Fruit fly (Drosophila melanogaster) whole organism, embryonic: ENCODE data around the gene Obp93a.
A peak's percentile ranks its signal among the peaks of the same experiment; 100 is the strongest.

Experiments used
- Adf1 ChIP-seq: fragments of 200-800 bp; sonication (Bioruptor generic); IDR thresholded peaks from 2 replicates; pipeline ENCODE4 v1.3.6; 2022; ENCODE audit warnings: missing biosample characterization, missing genetic modification characterization
- Antp ChIP-seq: fragments of 200-800 bp; sonication (Bioruptor generic); optimal IDR thresholded peaks from 3 replicates; lab custom pipeline; 2016; ENCODE audit warnings: missing biosample characterization, missing genetic modification characterization
- CG1024 ChIP-seq: fragments of 200-800 bp; sonication (Bioruptor generic); IDR thresholded peaks from 2 replicates; pipeline ENCODE4 v1.3.6; 2022; ENCODE audit warnings: missing biosample characterization, missing genetic modification characterization
- CG10274 ChIP-seq: fragments of 200-800 bp; sonication (Bioruptor generic); optimal IDR thresholded peaks from 3 replicates; lab custom pipeline; 2017; ENCODE audit warnings: missing biosample characterization, mild to moderate bottlenecking, missing genetic modification characterization
- CG11398 ChIP-seq: fragments of 200-800 bp; sonication (Bioruptor generic); optimal IDR thresholded peaks from 2 replicates; lab custom pipeline; 2016; ENCODE audit warnings: missing biosample characterization, missing genetic modification characterization
- CG12942 ChIP-seq: fragments of 200-800 bp; sonication (Bioruptor generic); optimal IDR thresholded peaks from 3 replicates; lab custom pipeline; 2016; ENCODE audit warnings: missing biosample characterization, missing genetic modification characterization
- CG13424 ChIP-seq: fragments of 200-800 bp; sonication (Bioruptor generic); optimal IDR thresholded peaks from 2 replicates; lab custom pipeline; 2019; ENCODE audit warnings: missing biosample characterization, mild to moderate bottlenecking, missing genetic modification characterization, moderate library complexity
- CG13624 ChIP-seq: fragments of 200-800 bp; sonication (Bioruptor generic); optimal IDR thresholded peaks from 2 replicates; lab custom pipeline; 2016; ENCODE audit warnings: missing biosample characterization, missing genetic modification characterization
- CG15269 ChIP-seq: fragments of 200-800 bp; sonication (Bioruptor generic); optimal IDR thresholded peaks from 2 replicates; lab custom pipeline; 2018; ENCODE audit warnings: missing biosample characterization, mild to moderate bottlenecking, missing genetic modification characterization, moderate library complexity
- CG15696 ChIP-seq: fragments of 200-800 bp; sonication (Bioruptor generic); optimal IDR thresholded peaks from 2 replicates; lab custom pipeline; 2019; ENCODE audit warnings: missing biosample characterization, mild to moderate bottlenecking, missing genetic modification characterization, moderate library complexity
- CG16815 ChIP-seq: fragments of 200-800 bp; sonication (Bioruptor generic); optimal IDR thresholded peaks from 3 replicates; lab custom pipeline; 2017; ENCODE audit warnings: missing biosample characterization, mild to moderate bottlenecking, missing genetic modification characterization
- CG17359 ChIP-seq: fragments of 200-800 bp; sonication (Bioruptor generic); optimal IDR thresholded peaks from 3 replicates; lab custom pipeline; 2018; ENCODE audit warnings: missing biosample characterization, mild to moderate bottlenecking, missing genetic modification characterization, moderate library complexity
- CG17385 ChIP-seq: fragments of 200-800 bp; sonication (Bioruptor generic); optimal IDR thresholded peaks from 3 replicates; lab custom pipeline; 2018; ENCODE audit warnings: missing biosample characterization, mild to moderate bottlenecking, missing genetic modification characterization
- CG17568 ChIP-seq: fragments of 200-800 bp; sonication (Bioruptor generic); optimal IDR thresholded peaks from 2 replicates; lab custom pipeline; 2018; ENCODE audit warnings: missing biosample characterization, mild to moderate bottlenecking, missing genetic modification characterization, moderate library complexity
- CG18011 ChIP-seq: fragments of 200-800 bp; sonication (Bioruptor generic); optimal IDR thresholded peaks from 2 replicates; lab custom pipeline; 2017; ENCODE audit warnings: missing biosample characterization, missing genetic modification characterization, mild to moderate bottlenecking, moderate library complexity, missing genotype
- CG18599 ChIP-seq: fragments of 200-800 bp; sonication (Bioruptor generic); optimal IDR thresholded peaks from 3 replicates; lab custom pipeline; 2017; ENCODE audit warnings: missing biosample characterization, missing genetic modification characterization, mild to moderate bottlenecking, moderate library complexity, missing genetic modification reagents
- CG2120 ChIP-seq: fragments of 200-800 bp; sonication (Bioruptor generic); optimal IDR thresholded peaks from 3 replicates; lab custom pipeline; 2016; ENCODE audit warnings: missing biosample characterization, missing genetic modification characterization
- CG31224 ChIP-seq: fragments of 200-800 bp; sonication (Bioruptor generic); IDR thresholded peaks from 2 replicates; pipeline ENCODE4 v1.3.6; 2022; ENCODE audit warnings: missing biosample characterization, missing genetic modification characterization
- CG4730 ChIP-seq: fragments of 200-800 bp; sonication (Bioruptor generic); IDR thresholded peaks from 2 replicates; pipeline ENCODE4 v1.3.6; 2022; ENCODE audit warnings: missing biosample characterization, missing genetic modification characterization
- CG8944 ChIP-seq: fragments of 200-800 bp; sonication (Bioruptor generic); optimal IDR thresholded peaks from 3 replicates; lab custom pipeline; 2016; ENCODE audit warnings: missing biosample characterization, missing genetic modification characterization
- CG9437 ChIP-seq: fragments of 200-800 bp; sonication (Bioruptor generic); optimal IDR thresholded peaks from 2 replicates; lab custom pipeline; 2018; ENCODE audit warnings: missing biosample characterization, mild to moderate bottlenecking, missing genetic modification characterization
- D19A ChIP-seq: fragments of 200-800 bp; optimal IDR thresholded peaks from 3 replicates; lab custom pipeline; 2019; ENCODE audit warnings: missing biosample characterization, mild to moderate bottlenecking, missing genetic modification characterization, moderate library complexity
- Dbx ChIP-seq: fragments of 200-800 bp; sonication (Bioruptor generic); IDR thresholded peaks from 3 replicates; pipeline ENCODE4 v1.3.6; 2022; ENCODE audit warnings: missing biosample characterization, missing genetic modification characterization
- Deaf1 ChIP-seq: fragments of 200-800 bp; optimal IDR thresholded peaks from 3 replicates; lab custom pipeline; 2019; ENCODE audit warnings: missing biosample characterization, mild to moderate bottlenecking, missing genetic modification characterization, moderate library complexity
- Dek ChIP-seq: fragments of 200-800 bp; sonication (Bioruptor generic); optimal IDR thresholded peaks from 3 replicates; lab custom pipeline; 2019; ENCODE audit warnings: missing biosample characterization, mild to moderate bottlenecking, missing genetic modification characterization, moderate library complexity
- Dip2 ChIP-seq: fragments of 200-800 bp; sonication (Bioruptor generic); IDR thresholded peaks from 2 replicates; pipeline ENCODE4 v1.3.6; 2022; ENCODE audit warnings: missing biosample characterization, missing genetic modification characterization
- Hand ChIP-seq: fragments of 200-800 bp; sonication (Bioruptor generic); optimal IDR thresholded peaks from 2 replicates; lab custom pipeline; 2017; ENCODE audit warnings: mild to moderate bottlenecking, missing biosample characterization, missing genetic modification reagents, missing genetic modification characterization
- Hey ChIP-seq: fragments of 200-800 bp; sonication (Bioruptor generic); optimal IDR thresholded peaks from 3 replicates; lab custom pipeline; 2018; ENCODE audit warnings: missing biosample characterization, mild to moderate bottlenecking, missing genetic modification characterization
- Hr51 ChIP-seq, 2 experiments: fragments of 200-800 bp; sonication (Bioruptor generic); optimal IDR thresholded peaks; 2 replicates in 1 of 2; 3 replicates in 1 of 2; lab custom pipeline; 2016 to 2018; ENCODE audit warnings: missing biosample characterization in 2 of 2, missing genetic modification characterization in 2 of 2, mild to moderate bottlenecking in 1 of 2, moderate library complexity in 1 of 2
- Myb ChIP-seq: fragments of 200-800 bp; sonication (Bioruptor generic); optimal IDR thresholded peaks from 2 replicates; lab custom pipeline; 2016; ENCODE audit warnings: missing biosample characterization, missing genetic modification characterization
- NfI ChIP-seq: fragments of 200-800 bp; sonication (Bioruptor generic); optimal IDR thresholded peaks from 3 replicates; lab custom pipeline; 2018; ENCODE audit warnings: missing biosample characterization, mild to moderate bottlenecking, missing genetic modification characterization, moderate library complexity
- Oaz ChIP-seq: fragments of 200-800 bp; sonication (Bioruptor generic); IDR thresholded peaks from 2 replicates; pipeline ENCODE4 v1.3.6; 2022; ENCODE audit warnings: missing biosample characterization, missing genetic modification characterization
- Oli ChIP-seq: fragments of 200-800 bp; sonication (Bioruptor generic); optimal IDR thresholded peaks from 2 replicates; lab custom pipeline; 2018; ENCODE audit warnings: missing biosample characterization, mild to moderate bottlenecking, missing genetic modification characterization, moderate library complexity
- Pdp1 ChIP-seq, 2 experiments: fragments of 200-800 bp; sonication (Bioruptor generic); optimal IDR thresholded peaks; 3 replicates each; lab custom pipeline; 2016; ENCODE audit warnings: missing biosample characterization in 2 of 2, missing genetic modification characterization in 2 of 2, mild to moderate bottlenecking in 1 of 2, moderate library complexity in 1 of 2
- Xbp1 ChIP-seq: fragments of 200-800 bp; sonication (Bioruptor generic); optimal IDR thresholded peaks from 3 replicates; lab custom pipeline; 2016; ENCODE audit warnings: missing biosample characterization, mild to moderate bottlenecking, missing genetic modification characterization
- aop ChIP-seq: fragments of 200-800 bp; sonication (Bioruptor generic); IDR thresholded peaks from 2 replicates; pipeline ENCODE4 v1.3.6; 2022; ENCODE audit warnings: missing biosample characterization, missing genetic modification characterization
- bab2 ChIP-seq: fragments of 200-800 bp; sonication (Bioruptor generic); optimal IDR thresholded peaks from 2 replicates; lab custom pipeline; 2016; ENCODE audit warnings: missing biosample characterization, missing genetic modification characterization
- dm ChIP-seq: fragments of 200-800 bp; sonication (Bioruptor generic); optimal IDR thresholded peaks from 3 replicates; lab custom pipeline; 2016; ENCODE audit warnings: missing biosample characterization, missing genetic modification characterization
- dmrt99B ChIP-seq: fragments of 200-800 bp; sonication (Bioruptor generic); optimal IDR thresholded peaks from 2 replicates; lab custom pipeline; 2018; ENCODE audit warnings: missing biosample characterization, mild to moderate bottlenecking, missing genetic modification characterization, moderate library complexity
- dpn ChIP-seq, 2 experiments: fragments of 200-800 bp; sonication (Bioruptor generic); optimal IDR thresholded peaks; 3 replicates each; lab custom pipeline; 2016; ENCODE audit warnings: missing biosample characterization in 2 of 2, missing genetic modification characterization in 2 of 2
- gem ChIP-seq: fragments of 200-800 bp; sonication (Bioruptor generic); optimal IDR thresholded peaks from 2 replicates; lab custom pipeline; 2019; ENCODE audit warnings: missing biosample characterization, mild to moderate bottlenecking, missing genetic modification characterization, moderate library complexity
- gro ChIP-seq: fragments of 200-800 bp; sonication (Bioruptor generic); optimal IDR thresholded peaks from 2 replicates; lab custom pipeline; 2016; ENCODE audit warnings: missing biosample characterization, missing genetic modification characterization
- lab ChIP-seq: fragments of 200-800 bp; sonication (Bioruptor generic); optimal IDR thresholded peaks from 3 replicates; lab custom pipeline; 2017; ENCODE audit warnings: missing biosample characterization, missing genetic modification characterization, mild to moderate bottlenecking, moderate library complexity, missing genetic modification reagents
- lilli ChIP-seq: fragments of 200-800 bp; sonication (Bioruptor generic); optimal IDR thresholded peaks from 3 replicates; lab custom pipeline; 2016; ENCODE audit warnings: missing biosample characterization, missing genetic modification characterization
- pan ChIP-seq, 4 experiments: fragments of >200 bp in 3 of 4; fragments of 200-800 bp in 1 of 4; sonication (Bioruptor generic) in 1 of 4; optimal IDR thresholded peaks in 3 of 4; IDR thresholded peaks in 1 of 4; 2 replicates each; pipeline versions ENCODE4 v1.3.6 to Lab custom; 2017 to 2022; ENCODE audit warnings: missing biosample characterization in 2 of 4, missing genetic modification characterization in 2 of 4, mixed read lengths in 1 of 4
- row ChIP-seq: fragments of 200-800 bp; sonication (Bioruptor generic); IDR thresholded peaks from 3 replicates; pipeline ENCODE4 v1.3.6; 2022; ENCODE audit warnings: missing biosample characterization, missing genetic modification characterization
- sd ChIP-seq: fragments of 200-800 bp; sonication (Bioruptor generic); optimal IDR thresholded peaks from 3 replicates; lab custom pipeline; 2018; ENCODE audit warnings: missing biosample characterization, mild to moderate bottlenecking, missing genetic modification characterization, moderate library complexity
- sug ChIP-seq: fragments of 200-800 bp; optimal IDR thresholded peaks from 2 replicates; lab custom pipeline; 2019; ENCODE audit warnings: missing biosample characterization, mild to moderate bottlenecking, missing genetic modification characterization, moderate library complexity
- vfl ChIP-seq: fragments of 200-800 bp; sonication (Bioruptor generic); optimal IDR thresholded peaks from 2 replicates; lab custom pipeline; 2016; ENCODE audit warnings: missing biosample characterization, missing genetic modification characterization

The Obp93a gene

DNA sequence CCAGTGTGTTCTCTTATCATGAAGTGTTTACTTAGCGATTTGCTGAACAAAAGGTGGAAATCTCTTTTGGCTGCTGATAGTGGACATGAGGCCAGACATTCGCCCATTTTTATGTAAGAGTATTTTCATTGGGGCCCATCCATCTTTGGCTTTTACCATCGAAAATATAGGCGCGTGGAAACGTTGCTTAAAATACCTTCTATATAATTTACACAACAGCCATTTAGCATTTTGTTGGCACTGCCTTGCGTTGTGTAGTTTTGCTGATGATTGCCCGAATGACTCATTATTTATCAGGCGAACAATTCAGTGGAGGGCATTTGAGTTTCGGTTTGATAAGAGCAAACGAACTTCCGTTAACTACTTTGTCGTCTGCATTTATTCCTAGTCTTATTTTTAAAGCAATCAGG is 32.1 kb upstream of the Obp93a start (continued):
- peak; percentile 9 for TF ChIP-seq CG9437 (GFP tag; lab: Kevin White, UChicago)
- TF ChIP-seq row (GFP tag; lab: Robert Waterston, UW), result peak; percentile 84; the same call in 2 of the 3 replicates
- TF ChIP-seq CG17359 (tag; lab: Kevin White, UChicago), result peak; percentile 14
- peak; percentile 16 for TF ChIP-seq CG13424 (tag; lab: Kevin White, UChicago)
- peak; percentile 31 for TF ChIP-seq Myb (GFP tag; lab: Kevin White, UChicago)
- peak; percentile 49 for TF ChIP-seq Hand (GFP tag; lab: Kevin White, UChicago)
- no peak for TF ChIP-seq Dip2 (GFP tag; lab: Robert Waterston, UW)
- TF ChIP-seq CG2120 (GFP tag; lab: Kevin White, UChicago), result peak; percentile 79
- TF ChIP-seq Hr51 (GFP tag; optimal IDR thresholded peaks at IDR 0.05; lab: Kevin White, UChicago), result peak in 1 of 2 experiments; percentile 61
- peak; percentile 12 for TF ChIP-seq CG13624 (GFP tag; lab: Kevin White, UChicago)
- peak; percentile 1 for TF ChIP-seq Antp (GFP tag; lab: Kevin White, UChicago)
- peak; percentile 41 for TF ChIP-seq CG17385 (GFP tag; lab: Kevin White, UChicago)
- TF ChIP-seq Dek (tag; lab: Kevin White, UChicago), result peak; percentile 33
- peak; percentile 81 for TF ChIP-seq sug (tag; lab: Kevin White, UChicago)
- TF ChIP-seq dmrt99B, result peak; percentile 53
- TF ChIP-seq lab (GFP tag; lab: Kevin White, UChicago), result peak; percentile 51
- TF ChIP-seq lilli (GFP tag; lab: Kevin White, UChicago), result peak; percentile 71
- peak; percentile 2 for TF ChIP-seq CG8944 (GFP tag; lab: Kevin White, UChicago)
- peak; percentile 25 for TF ChIP-seq CG10274 (GFP tag; lab: Kevin White, UChicago)
- no peak for TF ChIP-seq CG16815 (GFP tag; lab: Kevin White, UChicago)
- peak; percentile 66 for TF ChIP-seq CG15269 (tag; lab: Kevin White, UChicago)
- peak in 1 of 2 experiments; percentile 42 for TF ChIP-seq dpn (GFP tag; optimal IDR thresholded peaks at IDR 0.05; lab: Kevin White, UChicago)
- peak; percentile 5 for TF ChIP-seq dm (GFP tag; lab: Kevin White, UChicago)
- peak; percentile 52 for TF ChIP-seq CG18011
- no peak for TF ChIP-seq CG15696 (tag; lab: Kevin White, UChicago)
- peak; percentile 40 for TF ChIP-seq Adf1 (GFP tag; lab: Robert Waterston, UW)
- peak; percentile 64 for TF ChIP-seq CG18599
- TF ChIP-seq NfI (GFP tag; lab: Kevin White, UChicago), result peak; percentile 33
- TF ChIP-seq D19A (tag; lab: Kevin White, UChicago), result peak; percentile 94
- peak in 1 of 2 experiments; percentile 85 for TF ChIP-seq Pdp1 (GFP tag; optimal IDR thresholded peaks at IDR 0.05; lab: Kevin White, UChicago)
- peak; percentile 51 for TF ChIP-seq Oli (tag; lab: Kevin White, UChicago)
- peak; percentile 17 for TF ChIP-seq Deaf1 (tag; lab: Kevin White, UChicago)
- TF ChIP-seq Oaz, result no peak
- peak; percentile 17 for TF ChIP-seq bab2
- TF ChIP-seq CG11398 (GFP tag; lab: Kevin White, UChicago), result peak; percentile 5
- TF ChIP-seq Dbx (GFP tag; lab: Robert Waterston, UW), result 0 out of 3 replicates have a peak, but pooled peaks have one; percentile 52
- peak; percentile 50 for TF ChIP-seq CG17568 (GFP tag; lab: Kevin White, UChicago)
- TF ChIP-seq CG4730, result 0 out of 2 replicates have a peak, but pooled peaks have one; percentile 21
- TF ChIP-seq Hey (tag; lab: Kevin White, UChicago), result peak; percentile 3
- no peak for TF ChIP-seq aop (GFP tag; lab: Robert Waterston, UW)
- TF ChIP-seq CG12942 (GFP tag; lab: Kevin White, UChicago), result peak; percentile 5
- peak; percentile 89 for TF ChIP-seq sd (tag; lab: Kevin White, UChicago)
- TF ChIP-seq gro (GFP tag; lab: Kevin White, UChicago), result peak; percentile 69
- TF ChIP-seq pan (optimal IDR thresholded peaks at IDR 0.05; lab: Kevin White, UChicago), result no peak
- peak in 1 of 2 experiments; percentile 45 for TF ChIP-seq pan (GFP tag; optimal IDR thresholded peaks at IDR 0.05 in 1 of 2, IDR thresholded peaks at IDR 0.05 in 1 of 2)
- peak; percentile 38 for TF ChIP-seq Xbp1 (GFP tag; lab: Kevin White, UChicago)
- TF ChIP-seq vfl, result peak; percentile 0
- peak; percentile 57 for TF ChIP-seq gem (tag; lab: Kevin White, UChicago)
- no peak for TF ChIP-seq CG1024 (GFP tag; lab: Robert Waterston, UW)
- TF ChIP-seq CG31224 (GFP tag; lab: Robert Waterston, UW), result peak; percentile 35; the same call in 1 of the 2 replicates
